Worm (Caenorhabditis elegans): Measurements from ENCODE around the gene unc-105.

The unc-105 gene

ce11 chrII:8124867-8125266 is 8.6 kb downstream of the unc-105 start, which contains the start of gene ire-1 (continued):
- TF ChIP-seq ceh-24 (tag; optimal IDR thresholded peaks at IDR 0.05), result no peak
- TF ChIP-seq tbx-7 (tag; optimal IDR thresholded peaks at IDR 0.05), result no peak
- no peak for TF ChIP-seq ceh-19 (GFP tag; optimal IDR thresholded peaks at IDR 0.05)
- no peak for TF ChIP-seq K02D7.2 (tag; optimal IDR thresholded peaks at IDR 0.05)
- no peak for TF ChIP-seq pqm-1 (tag; optimal IDR thresholded peaks at IDR 0.05)
- no peak for TF ChIP-seq C38D4.7 (GFP tag; optimal IDR thresholded peaks at IDR 0.05)
- no peak for TF ChIP-seq elt-4 (tag; optimal IDR thresholded peaks at IDR 0.05)
- no peak for TF ChIP-seq hlh-15 (tag; optimal IDR thresholded peaks at IDR 0.05)
- TF ChIP-seq fkh-6 (tag; optimal IDR thresholded peaks at IDR 0.05), result no peak
- TF ChIP-seq che-1 (tag; optimal IDR thresholded peaks at IDR 0.05), result no peak
- no peak for TF ChIP-seq eyg-1 (tag; optimal IDR thresholded peaks at IDR 0.05)
- TF ChIP-seq fkh-10 (GFP tag; optimal IDR thresholded peaks at IDR 0.05), result no peak
- TF ChIP-seq sox-2 (GFP tag; IDR thresholded peaks at IDR 0.05), result no peak
- TF ChIP-seq ceh-18 (tag; optimal IDR thresholded peaks at IDR 0.05), result no peak
- no peak for TF ChIP-seq ceh-22 (tag; optimal IDR thresholded peaks at IDR 0.05)
- peak; percentile 13; the same call in 1 of the 2 replicates for TF ChIP-seq unc-3 (GFP tag; conservative IDR thresholded peaks at IDR 0.05)
- TF ChIP-seq unc-3 (tag; optimal IDR thresholded peaks at IDR 0.05), result no peak
- no peak for TF ChIP-seq syd-9 (tag; optimal IDR thresholded peaks at IDR 0.05)
- TF ChIP-seq ref-2 (tag; optimal IDR thresholded peaks at IDR 0.05), result no peak
- TF ChIP-seq odd-2 (tag; optimal IDR thresholded peaks at IDR 0.05), result no peak
- peak; percentile 34 for TF ChIP-seq unc-42 (tag; optimal IDR thresholded peaks at IDR 0.05)
- TF ChIP-seq mec-3 (tag; optimal IDR thresholded peaks at IDR 0.05; ENCODE audit: borderline replicate concordance), result no peak

ce11 chrII:8125439-8125838 is 9.2 kb downstream of the unc-105 start:
- no peak for TF ChIP-seq unc-3 (GFP tag; conservative IDR thresholded peaks at IDR 0.05)
- TF ChIP-seq unc-3 (tag; optimal IDR thresholded peaks at IDR 0.05), result no peak
- TF ChIP-seq elt-4 (tag; optimal IDR thresholded peaks at IDR 0.05), result no peak
- TF ChIP-seq pag-3 (tag; optimal IDR thresholded peaks at IDR 0.05; ENCODE audit: borderline replicate concordance), result no peak
- TF ChIP-seq madf-2 (tag; optimal IDR thresholded peaks at IDR 0.05), result no peak
- no peak for TF ChIP-seq pat-9 (tag; optimal IDR thresholded peaks at IDR 0.05)
- TF ChIP-seq ets-4 (tag; optimal IDR thresholded peaks at IDR 0.05), result no peak
- TF ChIP-seq hlh-15 (tag; optimal IDR thresholded peaks at IDR 0.05), result no peak
- TF ChIP-seq ceh-48 (tag; optimal IDR thresholded peaks at IDR 0.05), result no peak
- TF ChIP-seq fkh-6 (tag; optimal IDR thresholded peaks at IDR 0.05), result no peak
- no peak for TF ChIP-seq hlh-13 (GFP tag; optimal IDR thresholded peaks at IDR 0.05)
- no peak for TF ChIP-seq che-1 (tag; optimal IDR thresholded peaks at IDR 0.05)
- TF ChIP-seq sox-2 (GFP tag; IDR thresholded peaks at IDR 0.05), result no peak
- no peak for TF ChIP-seq eyg-1 (tag; optimal IDR thresholded peaks at IDR 0.05)
- TF ChIP-seq ttx-3 (tag; optimal IDR thresholded peaks at IDR 0.05), result no peak
- TF ChIP-seq C38D4.7 (GFP tag; optimal IDR thresholded peaks at IDR 0.05), result no peak

- TF ChIP-seq mec-3 (tag; optimal IDR thresholded peaks at IDR 0.05; ENCODE audit: borderline replicate concordance), result no peak
- TF ChIP-seq pros-1 (tag; optimal IDR thresholded peaks at IDR 0.05), result no peak
- no peak for TF ChIP-seq dve-1 (tag; optimal IDR thresholded peaks at IDR 0.05)
- no peak for TF ChIP-seq tbx-2 (tag; optimal IDR thresholded peaks at IDR 0.05)
- peak; percentile 63 for TF ChIP-seq ceh-48 (tag; optimal IDR thresholded peaks at IDR 0.05)
- TF ChIP-seq nhr-232 (tag; optimal IDR thresholded peaks at IDR 0.05), result no peak
- TF ChIP-seq sox-4 (tag; optimal IDR thresholded peaks at IDR 0.05), result no peak
- TF ChIP-seq zip-5 (tag; optimal IDR thresholded peaks at IDR 0.05), result no peak
- TF ChIP-seq eyg-1 (tag; optimal IDR thresholded peaks at IDR 0.05), result no peak
- TF ChIP-seq ref-2 (tag; optimal IDR thresholded peaks at IDR 0.05), result peak; percentile 16
- no peak for TF ChIP-seq sdc-2 (tag; optimal IDR thresholded peaks at IDR 0.05)
- TF ChIP-seq ceh-45 (GFP tag; IDR thresholded peaks at IDR 0.05), result no peak
- no peak for TF ChIP-seq sox-2 (GFP tag; IDR thresholded peaks at IDR 0.05)
- TF ChIP-seq pag-3 (tag; optimal IDR thresholded peaks at IDR 0.05; ENCODE audit: borderline replicate concordance), result no peak
- TF ChIP-seq ets-4 (tag; optimal IDR thresholded peaks at IDR 0.05), result no peak
- TF ChIP-seq ceh-24 (tag; optimal IDR thresholded peaks at IDR 0.05), result no peak
- TF ChIP-seq elt-2 (tag; optimal IDR thresholded peaks at IDR 0.05), result no peak
- TF ChIP-seq ceh-31 (tag; optimal IDR thresholded peaks at IDR 0.05), result peak; percentile 57
- no peak for TF ChIP-seq rnt-1 (tag; optimal IDR thresholded peaks at IDR 0.05)
- TF ChIP-seq ceh-14 (tag; optimal IDR thresholded peaks at IDR 0.05), result peak; percentile 26
- no peak for TF ChIP-seq ztf-16 (tag; optimal IDR thresholded peaks at IDR 0.05)
- TF ChIP-seq ceh-18 (tag; optimal IDR thresholded peaks at IDR 0.05), result no peak
- no peak for TF ChIP-seq npax-4 (tag; optimal IDR thresholded peaks at IDR 0.05)
- TF ChIP-seq hlh-8 (tag; optimal IDR thresholded peaks at IDR 0.05), result no peak
- TF ChIP-seq C38D4.7 (GFP tag; optimal IDR thresholded peaks at IDR 0.05), result no peak
- TF ChIP-seq K09A11.1 (tag; optimal IDR thresholded peaks at IDR 0.05; ENCODE audit: insufficient read depth), result no peak
- TF ChIP-seq ceh-34 (tag; optimal IDR thresholded peaks at IDR 0.05), result no peak
- TF ChIP-seq nhr-11 (tag; optimal IDR thresholded peaks at IDR 0.05), result no peak
- peak; percentile 39 for TF ChIP-seq ceh-19 (GFP tag; optimal IDR thresholded peaks at IDR 0.05)
- no peak for TF ChIP-seq ceh-9 (tag; optimal IDR thresholded peaks at IDR 0.05)
- TF ChIP-seq fkh-6 (tag; optimal IDR thresholded peaks at IDR 0.05), result no peak
Observed at ce11 chrII:8126132-8126531, 9.9 kb downstream of the unc-105 start.

Data from whole organism, late embryonic.